Fruit fly (Drosophila melanogaster): ENCODE results near the gene CG15553.

Gene CG15553

DNA sequence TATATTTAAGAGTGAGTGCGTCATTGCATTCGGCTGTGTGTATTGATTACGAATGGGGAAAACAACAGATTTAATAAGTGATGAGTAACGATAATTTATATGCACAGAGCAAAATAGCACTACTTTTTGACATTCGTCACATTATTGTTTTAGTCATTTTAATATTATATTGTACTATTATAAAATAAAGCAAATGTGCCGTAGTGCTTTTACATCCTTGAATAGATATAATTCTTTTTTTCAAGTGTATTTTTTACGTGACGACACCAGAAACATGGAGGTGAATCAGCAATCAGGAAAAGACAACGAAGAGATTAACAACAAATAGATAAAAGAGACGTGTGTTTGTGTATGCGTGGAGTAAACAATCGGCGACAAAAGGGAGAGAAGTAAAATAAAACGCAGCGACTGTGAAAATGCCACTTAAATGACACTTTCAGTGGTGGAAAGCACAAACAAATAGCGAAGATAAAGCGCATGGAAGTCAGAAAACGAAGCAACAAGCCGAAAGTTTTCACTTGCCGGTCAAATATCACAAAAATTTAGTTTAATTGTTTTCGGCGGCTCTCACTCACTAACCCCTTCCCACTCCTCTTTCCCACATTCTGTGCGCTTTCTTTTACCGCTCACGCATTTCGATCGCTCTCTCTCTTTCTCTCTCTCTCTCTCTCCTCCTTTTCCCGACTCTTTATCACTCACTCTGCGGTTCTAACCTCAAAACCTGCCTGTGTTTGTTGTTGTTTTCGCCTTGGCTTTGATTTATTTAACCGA, 41.7 kb downstream of the CG15553 start (continued):
- no peak for TF ChIP-seq Hr78 (GFP tag; optimal IDR thresholded peaks at IDR 0.05)

DNA sequence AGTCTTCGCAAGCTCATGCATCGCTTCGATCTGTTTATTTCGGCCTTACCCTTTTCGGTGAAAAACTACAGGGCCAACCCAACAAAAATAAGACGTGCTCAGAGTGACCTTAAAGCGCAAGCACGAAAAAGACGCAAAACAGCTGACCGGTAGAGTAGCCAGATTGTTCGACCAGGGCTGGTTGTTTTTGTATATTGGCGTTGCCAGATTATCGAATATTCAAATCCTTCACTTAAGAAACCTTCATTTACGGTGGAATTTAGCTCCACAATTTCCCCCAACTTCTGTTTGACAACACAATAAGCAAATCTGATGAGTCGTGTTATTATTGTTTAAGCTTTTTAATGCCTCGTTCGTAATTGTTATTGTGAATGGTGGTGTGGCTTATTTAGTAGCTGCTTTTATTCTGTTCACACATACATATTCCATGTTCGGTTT, 47.2 kb downstream of the CG15553 start, which contains the start of gene Chchd3:
Gene Chchd3 (minus strand): TSS at position 132 of the 438 bp plus-strand sequence.
- TF ChIP-seq HLH106 (tag; optimal IDR thresholded peaks at IDR 0.05) (peak; percentile 26), Hr78 (GFP tag; optimal IDR thresholded peaks at IDR 0.05) (no peak), foxo (GFP tag; optimal IDR thresholded peaks at IDR 0.05) (peak in 1 of 2 experiments; percentile 25), dmrt93B (GFP tag; optimal IDR thresholded peaks at IDR 0.05) (no peak), CG32264 (GFP tag; optimal IDR thresholded peaks at IDR 0.05) (no peak), rgr (GFP tag; optimal IDR thresholded peaks at IDR 0.05) (no peak), fru (GFP tag; optimal IDR thresholded peaks at IDR 0.05) (no peak), Rel (GFP tag; optimal IDR thresholded peaks at IDR 0.05) (no peak), Rel (tag; optimal IDR thresholded peaks at IDR 0.05) (peak; percentile 24), Dfd (GFP tag; optimal IDR thresholded peaks at IDR 0.05) (no peak)

Measured in whole organism, wandering third instar larva.